Fruit fly (Drosophila melanogaster) whole organism, larva: ENCODE results near the gene moody.

ENCODE experiments used
- noc ChIP-seq: fragments of 200-800 bp; sonication (Bioruptor generic); optimal IDR thresholded peaks from 3 replicates; lab custom pipeline; 2019; ENCODE audit warnings: missing biosample characterization, mild to moderate bottlenecking, missing genetic modification characterization, moderate library complexity

The moody gene

DNA sequence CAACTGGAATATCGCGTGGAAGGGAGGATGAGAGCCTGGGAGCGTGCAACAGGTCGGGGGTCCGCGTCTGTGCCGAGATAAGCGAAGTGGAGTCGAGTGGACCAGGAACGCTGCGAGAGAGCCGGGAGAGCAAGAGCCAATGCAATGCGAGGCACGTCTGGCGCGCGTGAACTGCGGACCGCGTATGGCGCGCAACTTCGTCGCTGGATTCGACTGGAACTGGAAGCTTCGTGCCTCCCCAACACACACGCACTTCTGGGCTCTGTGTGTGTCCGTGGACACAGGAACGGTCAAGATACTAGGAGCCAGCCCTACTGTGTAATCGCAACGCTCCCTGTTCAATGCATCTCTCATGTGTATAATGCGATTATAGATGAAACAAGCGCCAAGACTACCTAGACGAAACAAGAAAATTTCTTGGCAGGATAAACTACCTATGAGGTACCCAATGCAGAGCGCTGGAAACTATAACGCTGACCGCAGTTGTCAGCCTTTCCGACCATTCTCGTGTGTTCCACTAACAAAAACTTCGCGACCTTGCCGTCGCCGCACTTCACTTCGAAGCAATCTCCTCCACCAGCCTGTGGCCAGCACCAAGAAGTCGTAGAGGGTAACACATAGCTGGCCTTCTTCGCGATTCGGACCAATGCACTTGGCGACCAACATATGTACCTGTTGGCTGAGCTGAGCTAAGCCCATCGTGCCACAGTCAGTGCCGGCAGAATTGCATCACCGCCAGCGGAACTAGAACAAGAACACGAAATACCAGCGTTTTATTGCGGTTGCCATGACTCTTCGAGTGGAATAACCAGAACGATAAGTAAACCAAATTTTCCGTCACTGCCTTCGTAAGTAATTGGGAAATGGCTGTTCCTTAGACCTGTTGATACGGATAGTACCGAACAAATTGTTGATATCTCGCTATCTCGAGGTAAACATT lies 22.2 kb upstream of the moody start, which contains the start of gene Rtca:
Gene Rtca, plus strand, starts transcription at position 536 of the 940 bp plus-strand sequence.
- peak; percentile 66 for TF ChIP-seq noc (tag; lab: Kevin White, UChicago)

DNA sequence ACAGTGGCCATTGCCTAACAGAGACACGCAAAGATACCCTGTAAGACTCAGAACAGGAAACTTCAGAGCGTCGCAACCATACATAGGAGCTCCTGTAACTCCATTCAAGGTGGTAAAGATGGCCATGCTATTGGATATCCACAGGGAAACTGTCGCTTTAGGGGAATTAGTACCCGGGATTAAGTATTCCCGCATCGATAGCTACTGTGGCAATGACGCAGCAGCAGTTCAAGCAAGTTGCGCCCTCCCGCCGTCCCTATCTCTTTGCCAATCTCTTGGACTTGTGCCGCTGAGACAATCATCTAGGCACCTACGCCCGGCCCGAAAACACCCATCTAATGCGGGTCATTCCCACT lies 20.8 kb upstream of the moody start:
- TF ChIP-seq noc (tag; lab: Kevin White, UChicago), result peak; percentile 84

DNA sequence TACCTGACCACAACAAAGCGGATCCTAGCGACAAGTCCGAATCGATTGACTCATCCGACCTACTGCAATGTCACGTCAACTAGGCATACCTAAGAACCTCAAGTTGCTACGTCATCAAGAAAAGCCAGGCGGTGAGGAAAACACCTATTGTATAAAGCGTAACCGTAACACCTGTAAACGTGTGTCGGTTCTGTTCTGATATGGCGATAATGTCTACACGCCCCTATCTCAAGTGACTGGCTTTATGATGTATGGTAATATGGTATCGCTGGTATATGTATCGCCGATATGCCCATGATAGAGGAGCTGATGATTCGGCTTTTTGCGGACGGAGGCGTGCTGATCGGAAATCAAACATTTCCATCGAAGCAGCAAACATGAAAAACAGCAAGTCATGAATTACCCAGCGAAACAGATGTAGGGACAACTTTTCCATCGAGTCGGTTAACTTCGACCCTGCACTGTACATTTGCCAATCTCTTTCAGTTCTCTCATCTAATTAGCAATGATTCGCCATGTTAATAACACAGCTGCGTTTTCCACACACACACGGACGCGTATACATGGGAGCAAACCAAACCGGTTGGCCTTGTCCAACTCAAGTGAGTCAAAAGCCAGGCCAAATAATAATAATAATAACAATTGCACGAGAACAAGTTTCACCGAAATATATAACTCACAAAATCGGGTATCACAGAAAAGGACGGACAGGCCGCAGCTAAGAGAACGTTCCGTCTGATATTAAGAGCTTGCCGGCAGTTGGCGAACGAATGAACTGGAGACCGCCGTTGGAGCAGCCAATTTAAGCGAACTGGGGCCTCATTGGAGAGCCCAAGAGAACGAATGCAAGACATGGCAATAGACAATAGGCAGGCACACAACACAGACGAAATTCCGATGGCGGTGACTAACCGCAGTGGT lies 20.1 kb upstream of the moody start:
- TF ChIP-seq noc (tag; lab: Kevin White, UChicago), result peak; percentile 6

DNA sequence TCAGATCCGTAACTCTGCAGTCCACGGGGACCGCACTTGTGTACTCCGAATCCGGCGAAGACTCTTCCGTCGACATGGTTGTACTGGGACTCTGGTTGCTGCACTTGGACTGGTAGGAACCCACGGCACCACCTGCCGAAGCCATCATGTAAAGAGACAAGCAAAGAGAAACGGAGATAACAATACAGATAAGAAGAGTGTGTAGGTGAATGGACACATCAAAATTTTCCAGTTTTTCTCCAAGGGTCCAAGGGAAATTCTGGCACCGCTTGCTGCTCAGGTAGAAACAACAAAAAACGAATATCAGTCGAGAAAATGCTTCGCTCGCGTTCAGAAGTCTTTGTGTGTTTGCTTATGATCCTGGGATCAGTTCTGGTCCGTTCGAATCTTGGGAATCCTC lies 18.4 kb upstream of the moody start, which contains the start of gene CG4194:
Gene CG4194, plus strand, starts transcription at position 301 of the 400 bp plus-strand sequence.
- no peak for TF ChIP-seq noc (tag; lab: Kevin White, UChicago)

DNA sequence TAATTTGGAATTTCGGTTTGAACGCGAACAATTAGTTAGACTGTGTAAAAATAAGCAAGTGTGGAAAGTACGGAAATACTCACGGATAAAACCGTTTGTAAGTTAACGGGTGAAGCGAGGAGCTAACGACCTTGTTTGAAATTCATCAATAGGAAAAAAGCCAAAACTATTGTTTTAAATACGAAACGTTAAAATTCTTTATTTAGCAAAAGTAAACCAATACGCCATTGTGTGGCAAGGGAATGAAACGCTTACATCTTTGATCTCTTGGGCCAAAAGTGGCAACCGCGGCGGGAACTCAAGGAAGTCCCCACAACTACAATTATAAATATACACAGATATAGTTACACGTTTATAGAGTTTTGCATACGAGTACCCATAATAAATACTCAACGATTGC lies 16.3 kb upstream of the moody start, which contains the start of gene CG14054:
Gene CG14054, minus strand, starts transcription at position 101 of the 400 bp plus-strand sequence.
- TF ChIP-seq noc (tag; lab: Kevin White, UChicago), result no peak

DNA sequence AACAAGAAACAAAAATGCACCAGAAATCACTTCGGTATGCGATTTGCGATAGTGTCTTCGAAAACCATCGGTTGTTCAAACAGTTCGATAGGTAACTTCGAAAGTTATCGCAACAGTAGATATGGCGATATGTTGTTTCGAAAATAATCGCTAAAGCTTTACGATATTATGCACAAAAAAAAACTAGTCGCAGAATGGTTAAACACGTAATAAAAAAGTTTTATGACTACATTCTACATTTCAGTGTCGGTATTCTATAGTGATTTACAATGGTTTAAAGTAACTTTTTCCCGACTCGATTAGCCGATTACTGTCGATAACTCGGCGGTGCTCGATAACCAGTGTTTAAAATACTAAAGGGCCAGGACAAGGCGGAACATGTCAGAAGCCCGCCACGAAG lies 15.2 kb upstream of the moody start, which contains the start of gene CG4281:
Gene CG4281, minus strand, starts transcription at position 70 of the 400 bp plus-strand sequence.
- no peak for TF ChIP-seq noc (tag; lab: Kevin White, UChicago)

DNA sequence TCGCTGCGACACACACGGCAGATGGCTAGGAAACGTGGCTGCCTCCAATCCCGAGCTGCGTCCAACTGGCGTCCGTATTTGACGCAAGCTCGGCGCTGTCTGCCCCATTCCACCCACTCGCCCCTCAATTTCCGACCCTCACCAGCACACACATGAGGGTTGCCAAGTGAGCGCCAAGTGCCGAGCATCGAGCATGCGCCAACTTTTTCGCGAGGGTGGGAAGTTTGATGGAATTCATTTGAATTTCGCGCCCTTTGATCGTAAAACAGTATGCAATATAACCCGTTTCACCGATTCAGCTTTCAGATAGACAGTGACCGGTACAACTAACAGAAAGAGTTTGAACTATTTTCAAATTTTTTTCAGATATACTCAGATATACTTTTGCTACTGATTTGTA lies 11.9 kb upstream of the moody start, which contains the start of gene Sik2:
Gene Sik2, minus strand, starts transcription at position 67 of the 400 bp plus-strand sequence.
- TF ChIP-seq noc (tag; lab: Kevin White, UChicago), result no peak

DNA sequence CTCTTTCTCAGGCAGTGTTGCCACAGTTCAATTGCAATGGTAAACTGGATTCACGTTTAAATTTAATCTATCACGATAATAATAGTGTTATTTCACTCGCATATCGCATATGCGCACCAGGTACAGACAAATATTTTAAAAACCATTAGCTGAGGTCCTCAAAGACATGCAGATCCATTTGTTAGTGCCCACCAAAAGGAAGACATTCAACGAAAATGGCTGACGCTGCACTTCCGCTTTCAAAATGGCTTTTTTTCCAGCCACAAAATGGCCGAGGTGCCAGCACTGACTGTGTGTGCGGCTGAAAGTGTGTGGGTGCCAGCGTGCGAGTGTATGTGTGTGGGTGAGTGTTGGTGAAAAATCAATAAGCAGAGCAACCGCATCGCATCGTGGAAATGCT lies 11.2 kb upstream of the moody start:
- TF ChIP-seq noc (tag; lab: Kevin White, UChicago), result no peak

DNA sequence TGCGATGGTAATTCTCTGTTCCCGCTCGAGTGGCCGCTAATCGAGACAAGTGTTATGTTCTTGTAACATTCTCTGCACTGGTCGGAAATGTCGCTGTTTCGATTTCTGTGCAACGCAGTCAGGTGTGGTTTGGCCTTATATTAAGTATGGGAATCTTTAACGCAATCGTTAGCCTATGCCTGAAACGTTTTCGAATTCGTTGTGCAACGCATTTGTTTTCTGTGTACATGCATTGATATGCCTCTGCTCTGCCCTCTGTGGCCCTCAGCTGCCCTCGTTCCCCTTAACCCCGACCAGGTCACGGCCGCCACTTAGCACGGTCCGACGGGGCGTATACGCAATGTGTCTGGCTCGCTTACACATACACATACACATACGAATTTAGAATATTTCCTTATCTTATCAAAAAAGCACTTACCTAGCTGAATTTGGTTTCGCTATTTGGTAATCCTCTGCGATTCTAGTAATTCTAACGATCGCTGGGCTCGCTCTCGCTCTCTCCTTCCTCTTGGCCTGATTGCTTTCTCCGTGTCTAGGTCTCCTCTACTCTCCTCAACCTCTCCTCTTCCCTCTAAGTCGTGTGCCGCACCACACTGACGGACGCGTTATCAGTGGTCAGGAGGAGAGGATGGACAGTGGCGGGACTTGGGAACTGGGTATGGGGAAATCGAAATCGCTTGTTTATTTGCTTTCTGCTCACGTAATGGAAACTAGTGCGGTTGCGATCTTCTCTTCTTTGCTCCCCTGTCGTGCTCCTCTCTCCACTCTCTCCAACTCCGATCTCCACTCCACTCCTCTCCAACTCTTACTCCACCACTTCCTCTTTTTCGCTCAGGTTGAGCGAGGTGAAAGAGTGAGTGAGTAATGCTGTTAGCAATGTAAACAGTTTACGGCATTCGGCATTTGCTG lies 888 bp downstream of the moody start:
- TF ChIP-seq noc (tag; lab: Kevin White, UChicago), result peak; percentile 30

DNA sequence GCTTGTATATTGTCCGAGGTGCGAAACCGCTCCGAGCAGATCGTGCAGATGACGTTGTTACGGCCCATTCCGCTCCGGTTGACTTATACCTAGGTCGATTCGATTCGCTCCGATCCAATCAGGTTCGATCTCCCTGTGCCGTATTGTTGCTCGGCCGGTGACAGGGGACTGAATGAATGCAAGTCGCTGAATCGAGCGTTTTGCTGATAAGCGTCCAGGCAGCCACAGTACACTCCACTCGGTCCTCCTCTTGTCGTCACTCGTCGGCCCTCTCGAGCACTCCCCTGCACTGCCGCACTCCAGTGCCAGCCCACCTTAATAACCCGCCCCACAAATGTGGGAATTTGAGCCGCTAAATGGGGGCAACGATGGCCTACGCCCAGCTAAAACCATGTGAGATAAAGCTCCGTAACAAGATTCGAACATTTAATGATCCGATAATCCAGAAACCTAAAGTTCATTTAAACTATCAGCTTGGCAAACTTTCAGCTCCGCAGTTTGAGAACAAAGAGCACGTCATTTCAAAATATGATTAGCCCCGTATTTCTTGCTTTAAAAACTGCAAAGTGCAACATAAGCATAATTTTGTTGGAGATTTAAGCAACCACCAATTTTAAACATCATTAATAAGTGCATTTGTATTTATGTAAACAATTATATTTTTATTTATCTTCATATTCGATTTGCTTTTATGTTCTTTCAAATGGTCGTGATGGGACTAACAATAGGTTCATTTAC lies 6.1 kb downstream of the moody start, which contains the start of gene CG4325:
Gene CG4325, minus strand, starts transcription at position 159 of the 738 bp plus-strand sequence.
- TF ChIP-seq noc (tag; lab: Kevin White, UChicago), result no peak

DNA sequence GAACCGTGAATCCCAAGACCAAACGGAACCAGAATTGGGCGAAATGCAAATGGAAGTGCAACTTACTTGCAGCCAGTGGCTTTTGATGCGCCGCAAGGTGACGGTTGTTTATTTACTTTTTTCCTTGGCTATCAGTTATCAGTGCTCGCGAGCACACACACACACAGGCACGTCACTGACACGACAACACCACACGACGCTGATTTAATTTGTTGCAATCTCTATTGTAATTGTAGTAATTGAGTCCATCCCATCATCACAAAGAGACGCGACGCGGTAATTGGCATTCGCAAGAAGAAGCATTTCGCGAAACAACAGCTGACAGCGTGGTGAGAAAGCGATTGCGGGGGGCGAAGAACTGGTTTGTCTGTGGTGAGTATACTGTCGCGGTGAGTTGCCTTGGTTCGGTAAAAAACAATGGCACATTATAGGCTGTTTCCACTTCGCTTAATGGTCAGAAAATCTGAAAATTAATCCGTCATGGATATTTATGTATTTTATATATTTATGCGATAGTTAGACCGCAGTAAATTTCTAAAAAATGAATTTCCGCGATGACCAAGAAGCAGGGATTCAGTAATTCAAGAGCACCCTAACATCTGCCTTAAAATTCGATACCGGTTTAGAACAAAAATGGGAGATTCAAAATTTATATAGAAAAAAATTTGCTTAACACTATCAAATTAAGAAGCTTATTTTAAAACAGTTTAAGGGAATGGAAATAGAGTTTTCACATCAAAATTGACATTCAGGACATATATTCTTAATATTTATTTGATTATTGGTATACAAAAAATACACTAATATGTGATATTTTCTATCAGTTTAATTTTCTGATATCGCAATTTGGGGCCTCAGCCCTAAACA lies 7.7 kb downstream of the moody start, which contains the start of the genes Actn and usp:
Gene Actn, minus strand, starts transcription at position 331 of the 867 bp plus-strand sequence.
Gene usp, minus strand, starts transcription at position 331 of the 867 bp plus-strand sequence.
- no peak for TF ChIP-seq noc (tag; lab: Kevin White, UChicago)

DNA sequence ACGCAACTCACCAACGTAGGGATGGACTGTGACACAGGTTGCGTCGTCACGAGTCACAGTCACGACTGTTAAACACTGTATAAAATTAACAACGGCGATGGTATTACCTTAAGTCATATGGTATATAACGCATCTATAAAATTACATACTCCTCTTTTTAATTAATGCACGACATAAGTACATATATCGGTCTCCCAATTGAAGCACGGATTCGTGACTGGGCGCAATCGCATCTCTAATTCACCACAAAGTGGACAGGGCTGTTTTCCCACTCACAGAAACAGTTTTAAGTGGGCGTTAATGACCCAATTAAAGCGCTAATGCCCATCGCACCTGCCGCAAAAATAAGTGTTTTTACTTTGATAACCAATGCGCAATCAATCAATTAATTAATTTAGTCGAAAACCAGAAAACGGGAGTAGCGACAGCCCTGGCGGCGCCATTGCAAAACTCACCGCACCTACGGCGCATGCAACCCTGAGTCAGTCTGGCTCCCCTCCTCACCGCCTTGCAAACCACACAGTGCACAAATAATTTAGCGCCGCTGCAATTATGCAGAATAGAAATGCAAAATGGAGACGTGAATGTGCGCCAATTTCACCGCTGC lies 8.5 kb downstream of the moody start, which contains the start of gene CG4313:
Gene CG4313, plus strand, starts transcription at position 557 of the 607 bp plus-strand sequence.
- peak; percentile 65 for TF ChIP-seq noc (tag; lab: Kevin White, UChicago)
